Worm (Caenorhabditis elegans): Measurements from ENCODE around the gene C44B12.9.

DNA sequence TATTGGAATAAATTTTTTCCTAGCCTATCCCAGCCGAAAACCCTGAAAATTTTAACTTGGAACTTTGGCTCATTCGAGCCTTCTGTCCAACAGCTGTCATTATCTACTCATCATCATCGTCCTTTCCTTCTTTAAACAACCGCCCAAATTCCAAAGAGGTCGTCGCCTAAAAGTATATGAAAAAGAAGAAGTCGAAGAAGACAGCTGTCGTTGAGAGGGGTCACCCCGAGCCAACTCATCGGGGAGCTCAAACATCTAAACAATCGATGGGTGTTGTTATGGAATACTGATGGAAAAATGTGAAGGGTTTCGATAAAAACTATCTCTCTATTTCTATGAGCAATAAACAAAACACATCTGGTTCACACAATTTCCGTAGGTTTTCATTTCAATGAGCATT lies 686 bp upstream of the C44B12.9 start:
- no peak for TF ChIP-seq alr-1 (tag; optimal IDR thresholded peaks at IDR 0.05)
- no peak for TF ChIP-seq unc-39 (tag; optimal IDR thresholded peaks at IDR 0.05)
- no peak for TF ChIP-seq ZK546.5 (tag; optimal IDR thresholded peaks at IDR 0.05)
